Worm (Caenorhabditis elegans) whole organism, L2 larva: ENCODE data around the gene F28H6.7.

Experiments
- C34F6.9 ChIP-seq: fragments of 150-350 bp; optimal IDR thresholded peaks from 2 replicates; lab custom pipeline; 2014; ENCODE audit warnings: missing biosample characterization, missing genetic modification characterization
- Y55F3AM.14 ChIP-seq: fragments of 200-800 bp; sonication (Bioruptor generic); optimal IDR thresholded peaks from 2 replicates; lab custom pipeline; 2018; ENCODE audit warnings: mild to moderate bottlenecking, missing genetic modification characterization, missing compliant biosample characterization
- ZK546.5 ChIP-seq: sonication (generic microtip); optimal IDR thresholded peaks from 2 replicates; lab custom pipeline; 2017; ENCODE audit warnings: missing biosample characterization, missing genetic modification characterization
- alr-1 ChIP-seq: fragments of 150-350 bp; optimal IDR thresholded peaks from 2 replicates; lab custom pipeline; 2014; ENCODE audit warnings: missing biosample characterization, missing genetic modification characterization
- aly-2 ChIP-seq: fragments of 150-350 bp; optimal IDR thresholded peaks from 2 replicates; lab custom pipeline; 2014; ENCODE audit warnings: missing biosample characterization, missing genetic modification characterization
- ama-1 ChIP-seq: fragments of 150-350 bp; optimal IDR thresholded peaks from 2 replicates; lab custom pipeline; 2018; ENCODE audit warnings: inconsistent platforms
- ceh-16 ChIP-seq: fragments of 150-350 bp; optimal IDR thresholded peaks from 2 replicates; lab custom pipeline; 2014; ENCODE audit warnings: missing biosample characterization, missing genetic modification characterization
- ceh-82 ChIP-seq: fragments of 150-350 bp; optimal IDR thresholded peaks from 2 replicates; lab custom pipeline; 2014; ENCODE audit warnings: missing biosample characterization, missing genetic modification characterization
- crh-2 ChIP-seq: sonication (generic microtip); optimal IDR thresholded peaks from 2 replicates; lab custom pipeline; 2017; ENCODE audit warnings: missing biosample characterization, missing genetic modification characterization
- dmd-4 ChIP-seq: sonication (generic microtip); optimal IDR thresholded peaks from 2 replicates; lab custom pipeline; 2017; ENCODE audit warnings: missing biosample characterization, missing genetic modification characterization
- egl-27 ChIP-seq: sonication (generic microtip); optimal IDR thresholded peaks from 3 replicates; lab custom pipeline; 2017; ENCODE audit warnings: missing biosample characterization, missing genetic modification reagents, missing genetic modification characterization
- elt-1 ChIP-seq: fragments of 150-350 bp; optimal IDR thresholded peaks from 2 replicates; lab custom pipeline; 2014; ENCODE audit warnings: missing biosample characterization, missing genetic modification characterization
- elt-3 ChIP-seq: sonication (generic microtip); optimal IDR thresholded peaks from 2 replicates; lab custom pipeline; 2017; ENCODE audit warnings: missing biosample characterization, missing genetic modification characterization
- fos-1 ChIP-seq: fragments of 150-350 bp; optimal IDR thresholded peaks from 2 replicates; lab custom pipeline; 2014; ENCODE audit warnings: missing biosample characterization, missing genetic modification characterization
- gmeb-1 ChIP-seq: fragments of 150-350 bp; optimal IDR thresholded peaks from 2 replicates; lab custom pipeline; 2014; ENCODE audit warnings: missing biosample characterization, missing genetic modification characterization
- lin-13 ChIP-seq: fragments of 150-350 bp; optimal IDR thresholded peaks from 2 replicates; lab custom pipeline; 2014; ENCODE audit warnings: missing biosample characterization, missing genetic modification reagents, missing genetic modification characterization
- lin-39 ChIP-seq: fragments of 150-350 bp; optimal IDR thresholded peaks from 2 replicates; lab custom pipeline; 2014; ENCODE audit warnings: missing biosample characterization, missing genetic modification reagents, missing genetic modification characterization
- lsy-2 ChIP-seq, 2 experiments: fragments of 150-350 bp in 1 of 2; sonication (generic microtip) in 1 of 2; optimal IDR thresholded peaks; 2 replicates each; lab custom pipeline; 2014 to 2017; ENCODE audit warnings: missing biosample characterization in 2 of 2, missing genetic modification characterization in 2 of 2
- mbf-1 ChIP-seq: sonication (generic microtip); optimal IDR thresholded peaks from 2 replicates; lab custom pipeline; 2017; ENCODE audit warnings: missing biosample characterization, missing genetic modification characterization
- mdl-1 ChIP-seq, 2 experiments: fragments of 150-350 bp in 1 of 2; sonication (generic microtip) in 1 of 2; optimal IDR thresholded peaks; 2 replicates each; lab custom pipeline; 2017; ENCODE audit warnings: missing biosample characterization in 2 of 2, missing genetic modification characterization in 2 of 2
- nhr-10 ChIP-seq: sonication (generic microtip); optimal IDR thresholded peaks from 2 replicates; lab custom pipeline; 2017; ENCODE audit warnings: missing biosample characterization, missing genetic modification characterization
- nhr-129 ChIP-seq: fragments of 150-350 bp; optimal IDR thresholded peaks from 2 replicates; lab custom pipeline; 2014; ENCODE audit warnings: missing biosample characterization, missing genetic modification characterization
- nhr-21 ChIP-seq: fragments of 150-350 bp; optimal IDR thresholded peaks from 2 replicates; lab custom pipeline; 2014; ENCODE audit warnings: missing biosample characterization, missing genetic modification characterization
- nhr-23 ChIP-seq: fragments of 150-350 bp; optimal IDR thresholded peaks from 2 replicates; lab custom pipeline; 2014; ENCODE audit warnings: missing biosample characterization, missing genetic modification reagents, missing genetic modification characterization
- nhr-237 ChIP-seq: fragments of 150-350 bp; optimal IDR thresholded peaks from 2 replicates; lab custom pipeline; 2014; ENCODE audit warnings: missing biosample characterization, missing genetic modification characterization
- nhr-25 ChIP-seq: fragments of 150-350 bp; sonication (generic microtip); optimal IDR thresholded peaks from 3 replicates; lab custom pipeline; 2014; ENCODE audit warnings: missing biosample characterization, missing genetic modification characterization
- nhr-6 ChIP-seq: fragments of 150-350 bp; optimal IDR thresholded peaks from 2 replicates; lab custom pipeline; 2014; ENCODE audit warnings: missing biosample characterization, missing genetic modification characterization
- nhr-77 ChIP-seq: fragments of 150-350 bp; optimal IDR thresholded peaks from 2 replicates; lab custom pipeline; 2014; ENCODE audit warnings: missing biosample characterization, missing genetic modification characterization
- peb-1 ChIP-seq: fragments of 150-350 bp; optimal IDR thresholded peaks from 2 replicates; lab custom pipeline; 2014; ENCODE audit warnings: missing biosample characterization, missing genetic modification characterization
- sma-3 ChIP-seq: sonication (generic microtip); optimal IDR thresholded peaks from 2 replicates; lab custom pipeline; 2016; ENCODE audit warnings: missing genetic modification reagents, missing genetic modification characterization, missing compliant biosample characterization
- sma-9 ChIP-seq, 2 experiments: fragments of 150-350 bp in 1 of 2; sonication (generic microtip) in 1 of 2; optimal IDR thresholded peaks; 2 replicates each; lab custom pipeline; 2014 to 2016; ENCODE audit warnings: missing genetic modification characterization in 2 of 2, mild to moderate bottlenecking in 1 of 2, missing biosample characterization in 1 of 2, missing compliant biosample characterization in 1 of 2, missing genetic modification reagents in 1 of 2, moderate library complexity in 1 of 2
- snpc-4 ChIP-seq: fragments of 150-350 bp; optimal IDR thresholded peaks from 2 replicates; lab custom pipeline; 2014; ENCODE audit warnings: missing biosample characterization, missing genetic modification characterization
- unc-39 ChIP-seq: fragments of 150-350 bp; optimal IDR thresholded peaks from 2 replicates; lab custom pipeline; 2014; ENCODE audit warnings: missing biosample characterization, missing genetic modification characterization
- unc-55 ChIP-seq: fragments of 150-350 bp; sonication (generic microtip); optimal IDR thresholded peaks from 3 replicates; lab custom pipeline; 2014; ENCODE audit warnings: missing biosample characterization, missing genetic modification reagents, missing genetic modification characterization
- unc-62 ChIP-seq: fragments of 150-350 bp; optimal IDR thresholded peaks from 2 replicates; lab custom pipeline; 2014; ENCODE audit warnings: missing biosample characterization, missing genetic modification reagents, missing genetic modification characterization
- zag-1 ChIP-seq: fragments of 150-350 bp; optimal IDR thresholded peaks from 2 replicates; lab custom pipeline; 2014; ENCODE audit warnings: missing biosample characterization, missing genetic modification characterization
- ztf-11 ChIP-seq: sonication (generic microtip); optimal IDR thresholded peaks from 2 replicates; lab custom pipeline; 2017; ENCODE audit warnings: missing biosample characterization, missing genetic modification characterization
- ztf-4 ChIP-seq: fragments of 150-350 bp; optimal IDR thresholded peaks from 2 replicates; lab custom pipeline; 2014; ENCODE audit warnings: missing biosample characterization, missing genetic modification characterization

F28H6.7 gene

DNA sequence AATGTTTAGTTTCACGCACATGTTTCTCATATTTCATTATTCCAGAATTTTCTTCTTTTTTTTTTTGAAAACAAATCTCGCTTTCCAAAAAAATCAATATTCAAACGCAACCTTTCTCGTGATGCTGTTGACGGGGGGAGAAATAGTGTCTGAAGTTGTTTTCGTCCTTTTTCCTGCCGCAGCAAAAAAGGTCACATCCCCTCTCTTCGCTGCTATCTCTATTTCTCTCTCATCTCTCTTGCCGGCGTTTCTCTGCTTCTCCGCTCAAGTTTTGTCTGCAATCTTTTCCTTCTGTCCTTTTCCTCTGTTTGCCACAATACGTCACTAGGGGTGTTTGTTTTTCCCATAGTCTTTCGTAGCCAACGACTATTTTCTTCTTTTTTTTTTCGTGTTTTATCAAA is 30.8 kb downstream of the F28H6.7 start (continued):
- peak; percentile 49 for TF ChIP-seq gmeb-1 (tag; lab: Kevin White, UChicago)
- peak; percentile 70 for TF ChIP-seq unc-55 (GFP tag; lab: Kevin White, UChicago)
- no peak for TF ChIP-seq ceh-16
- peak; percentile 55 for TF ChIP-seq peb-1
- TF ChIP-seq mdl-1 (tag; optimal IDR thresholded peaks at IDR 0.05; lab: Kevin White, UChicago): peak in 1 of 2 experiments; percentile 69
- peak; percentile 87 for TF ChIP-seq nhr-25 (tag; lab: Kevin White, UChicago)
- no peak for TF ChIP-seq alr-1 (tag; lab: Kevin White, UChicago)
- peak; percentile 8 for TF ChIP-seq snpc-4 (tag; lab: Kevin White, UChicago)
- TF ChIP-seq sma-9 (GFP tag; optimal IDR thresholded peaks at IDR 0.05; lab: Kevin White, UChicago): peak; percentile 85
- TF ChIP-seq sma-9 (tag; optimal IDR thresholded peaks at IDR 0.05; lab: Kevin White, UChicago): no peak
- no peak for TF ChIP-seq nhr-10 (tag; lab: Kevin White, UChicago)
- TF ChIP-seq ama-1: peak; percentile 63
- TF ChIP-seq ztf-4 (tag; lab: Kevin White, UChicago): peak; percentile 50
- no peak for TF ChIP-seq nhr-237 (tag; lab: Kevin White, UChicago)
- peak; percentile 66 for TF ChIP-seq lin-13 (GFP tag; lab: Kevin White, UChicago)

DNA sequence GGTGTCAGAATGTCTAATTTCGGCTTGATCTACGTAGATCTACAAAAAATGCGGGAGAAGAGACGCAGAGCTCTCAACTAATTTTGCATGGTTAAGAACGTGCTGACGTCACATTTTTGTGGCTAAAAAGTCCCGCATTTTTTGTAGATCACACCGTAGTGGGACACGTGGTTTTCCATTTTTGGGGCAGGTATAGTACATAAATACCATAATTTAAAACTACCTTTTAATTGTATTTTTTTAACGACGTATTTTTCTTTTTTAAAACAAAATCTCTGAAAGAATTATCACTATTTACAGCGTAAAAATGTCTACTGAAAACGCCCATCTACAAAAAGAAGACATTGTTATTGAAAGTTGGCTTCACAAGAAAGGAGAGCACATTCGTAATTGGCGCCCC is 31.5 kb downstream of the F28H6.7 start, which contains the start of gene akt-2:
TSS of gene akt-2 (plus strand) at position 301 of the 400 bp plus-strand sequence.
- no peak for TF ChIP-seq elt-3
- no peak for TF ChIP-seq mdl-1 (tag; optimal IDR thresholded peaks at IDR 0.05; lab: Kevin White, UChicago)
- no peak for TF ChIP-seq elt-1 (tag; lab: Kevin White, UChicago)
- TF ChIP-seq aly-2: no peak
- no peak for TF ChIP-seq ceh-82 (tag; lab: Kevin White, UChicago)
- no peak for TF ChIP-seq nhr-10 (tag; lab: Kevin White, UChicago)
- TF ChIP-seq ZK546.5 (tag; lab: Kevin White, UChicago): no peak
- no peak for TF ChIP-seq ztf-11 (tag; lab: Kevin White, UChicago)
- no peak for TF ChIP-seq egl-27 (tag; lab: Kevin White, UChicago)
- TF ChIP-seq nhr-237 (tag; lab: Kevin White, UChicago): no peak
- TF ChIP-seq zag-1: no peak
- no peak for TF ChIP-seq nhr-6 (tag; lab: Kevin White, UChicago)
- no peak for TF ChIP-seq unc-39 (tag; lab: Kevin White, UChicago)

ce11 chrX:14152644-14153043 is 36.7 kb downstream of the F28H6.7 start:
- TF ChIP-seq peb-1: no peak
- no peak for TF ChIP-seq nhr-237 (tag; lab: Kevin White, UChicago)
- TF ChIP-seq egl-27 (tag; lab: Kevin White, UChicago): no peak
- TF ChIP-seq zag-1: no peak
- no peak for TF ChIP-seq unc-55 (GFP tag; lab: Kevin White, UChicago)
- no peak for TF ChIP-seq gmeb-1 (tag; lab: Kevin White, UChicago)
- no peak for TF ChIP-seq sma-9 (GFP tag; optimal IDR thresholded peaks at IDR 0.05; lab: Kevin White, UChicago)
- no peak for TF ChIP-seq sma-9 (tag; optimal IDR thresholded peaks at IDR 0.05; lab: Kevin White, UChicago)

- TF ChIP-seq lsy-2 (tag; optimal IDR thresholded peaks at IDR 0.05; lab: Kevin White, UChicago): no peak
- no peak for TF ChIP-seq dmd-4 (tag; lab: Kevin White, UChicago)
- TF ChIP-seq mbf-1: no peak
- no peak for TF ChIP-seq fos-1 (tag; lab: Kevin White, UChicago)
- TF ChIP-seq lin-13 (GFP tag; lab: Kevin White, UChicago): no peak
- no peak for TF ChIP-seq lin-39
- TF ChIP-seq unc-62 (GFP tag; lab: Kevin White, UChicago): no peak
- TF ChIP-seq peb-1: no peak
- TF ChIP-seq nhr-129: no peak
- TF ChIP-seq ceh-82 (tag; lab: Kevin White, UChicago): no peak
- TF ChIP-seq nhr-23 (tag; lab: Kevin White, UChicago): no peak
- TF ChIP-seq aly-2: no peak
Observed at ce11 chrX:14156913-14157312, 41.0 kb downstream of the F28H6.7 start, which contains the start of gene ceh-90. TSS of gene ceh-90 (minus strand) at chrX:14157013.

ce11 chrX:14161684-14162347 is 45.9 kb downstream of the F28H6.7 start, which contains the start of gene lgc-25:
TSS of gene lgc-25 (minus strand) at chrX:14161734.
- TF ChIP-seq unc-55 (GFP tag; lab: Kevin White, UChicago): no peak
- TF ChIP-seq sma-3: peak; percentile 60
- no peak for TF ChIP-seq unc-62 (GFP tag; lab: Kevin White, UChicago)
- TF ChIP-seq sma-9 (GFP tag; optimal IDR thresholded peaks at IDR 0.05; lab: Kevin White, UChicago): peak; percentile 43
- TF ChIP-seq sma-9 (tag; optimal IDR thresholded peaks at IDR 0.05; lab: Kevin White, UChicago): no peak
- no peak for TF ChIP-seq nhr-25 (tag; lab: Kevin White, UChicago)
- no peak for TF ChIP-seq snpc-4 (tag; lab: Kevin White, UChicago)
- TF ChIP-seq C34F6.9 (tag; lab: Kevin White, UChicago): no peak
- TF ChIP-seq lin-13 (GFP tag; lab: Kevin White, UChicago): peak; percentile 27
- peak; percentile 53 for TF ChIP-seq gmeb-1 (tag; lab: Kevin White, UChicago)
- TF ChIP-seq Y55F3AM.14 (GFP tag; lab: Kevin White, UChicago): no peak
- peak; percentile 43 for TF ChIP-seq crh-2 (tag; lab: Kevin White, UChicago)
- TF ChIP-seq fos-1 (tag; lab: Kevin White, UChicago): peak; percentile 29
- no peak for TF ChIP-seq lsy-2 (tag; optimal IDR thresholded peaks at IDR 0.05; lab: Kevin White, UChicago)
- TF ChIP-seq nhr-77: no peak
- TF ChIP-seq mdl-1 (tag; optimal IDR thresholded peaks at IDR 0.05; lab: Kevin White, UChicago): no peak
- TF ChIP-seq nhr-21 (tag; lab: Kevin White, UChicago): peak; percentile 37
- TF ChIP-seq, all 48 proteins: peak for 7
